Worm (Caenorhabditis elegans): ENCODE data around the gene snx-17.

DNA sequence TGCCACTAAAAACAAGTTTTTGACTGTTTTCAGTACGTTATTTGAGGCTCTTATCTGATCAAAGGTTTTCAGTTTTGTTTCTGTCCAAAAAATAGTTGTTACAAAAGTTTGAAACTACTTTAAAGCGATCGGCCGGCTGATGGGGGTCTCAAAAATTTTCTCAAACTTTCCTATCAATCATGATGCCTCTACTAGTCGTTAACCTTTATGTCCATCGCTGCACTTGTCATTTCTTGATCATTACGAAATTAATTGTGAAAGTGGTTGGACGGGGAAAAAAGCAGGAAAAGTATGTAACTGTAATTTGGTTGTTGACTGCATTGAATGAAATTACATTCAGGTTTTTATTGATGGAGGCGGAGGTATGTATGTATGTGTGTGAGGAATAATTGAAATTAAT is 37.8 kb upstream of the snx-17 start:
- TF ChIP-seq nhr-41 (GFP tag; IDR thresholded peaks at IDR 0.05), result no peak
- TF ChIP-seq mdt-29 (GFP tag; IDR thresholded peaks at IDR 0.05), result no peak
- no peak for TF ChIP-seq php-3 (GFP tag; IDR thresholded peaks at IDR 0.05)
- no peak for TF ChIP-seq hlh-30 (tag; optimal IDR thresholded peaks at IDR 0.05; ENCODE audit: insufficient read depth)
- no peak for TF ChIP-seq ceh-82 (tag; optimal IDR thresholded peaks at IDR 0.05)
- no peak for TF ChIP-seq fos-1 (tag; optimal IDR thresholded peaks at IDR 0.05)
- no peak for TF ChIP-seq hif-1 (tag; optimal IDR thresholded peaks at IDR 0.05)
- TF ChIP-seq mdl-1 (tag; optimal IDR thresholded peaks at IDR 0.05), result no peak
- TF ChIP-seq skn-1 (tag; optimal IDR thresholded peaks at IDR 0.05), result no peak
